Worm (Caenorhabditis elegans): ENCODE measurements around the gene scl-11.

DNA sequence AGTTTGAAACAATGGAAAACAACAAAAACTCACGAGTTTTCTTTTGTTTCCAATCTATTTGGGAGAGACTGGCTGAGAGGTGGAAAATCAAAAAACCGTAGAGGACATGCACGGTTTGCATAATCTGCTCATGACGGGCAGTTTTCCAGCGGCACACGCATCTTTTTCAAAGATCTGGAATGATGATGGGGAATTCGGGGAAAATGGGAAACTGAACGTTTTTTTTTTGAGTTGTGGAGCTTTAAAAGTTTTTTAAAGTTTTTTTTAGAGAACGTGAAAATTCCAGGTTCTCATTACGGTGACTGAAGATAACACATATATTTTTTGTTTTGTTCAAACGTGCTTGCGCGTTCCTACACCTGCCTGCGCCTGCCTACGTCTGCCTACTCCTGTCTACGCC lies 25.4 kb downstream of the scl-11 start, which contains the start of gene C39E9.7:
- TF ChIP-seq W03F9.2 (tag; optimal IDR thresholded peaks at IDR 0.05), result no peak
- TF ChIP-seq him-1 (tag; optimal IDR thresholded peaks at IDR 0.05), result no peak

Data from whole organism, L4/young adult.